Fruit fly (Drosophila melanogaster) whole organism, embryonic: ENCODE data around the gene CG10510.

Experiments
- Bdp1 ChIP-seq: fragments of 200-800 bp; sonication (Bioruptor generic); optimal IDR thresholded peaks from 3 replicates; lab custom pipeline; 2016; ENCODE audit warnings: missing biosample characterization, missing genetic modification characterization
- CG6689 ChIP-seq: fragments of 200-800 bp; sonication (Bioruptor generic); IDR thresholded peaks from 2 replicates; pipeline ENCODE4 v1.3.6; 2022; ENCODE audit warnings: missing biosample characterization, missing genetic modification characterization
- Dll ChIP-seq: fragments of 200-800 bp; sonication (Bioruptor generic); IDR thresholded peaks from 4 replicates; pipeline ENCODE4 v1.3.6; 2022; ENCODE audit warnings: missing biosample characterization, missing genetic modification characterization; ENCODE audit not compliant: partially characterized antibody
- Drgx ChIP-seq: fragments of 200-800 bp; sonication (Bioruptor generic); IDR thresholded peaks from 2 replicates; pipeline ENCODE4 v1.3.6; 2022; ENCODE audit warnings: missing biosample characterization, missing genetic modification characterization
- Fer2 ChIP-seq: fragments of 200-800 bp; sonication (Bioruptor generic); optimal IDR thresholded peaks from 2 replicates; lab custom pipeline; 2018; ENCODE audit warnings: missing biosample characterization, mild to moderate bottlenecking, missing genetic modification characterization, moderate library complexity
- MBD-R2 ChIP-seq: fragments of 200-800 bp; sonication (Bioruptor generic); IDR thresholded peaks from 2 replicates; pipeline ENCODE4 v1.3.6; 2022; ENCODE audit warnings: missing biosample characterization, missing genetic modification characterization
- Mad ChIP-seq: fragments of 200-800 bp; sonication (Bioruptor generic); optimal IDR thresholded peaks from 2 replicates; lab custom pipeline; 2016; ENCODE audit warnings: missing biosample characterization, missing genetic modification characterization
- chinmo ChIP-seq: fragments of 200-800 bp; sonication (Bioruptor generic); IDR thresholded peaks from 4 replicates; pipeline ENCODE4 v1.3.6; 2022; ENCODE audit warnings: missing biosample characterization, missing genetic modification characterization; ENCODE audit not compliant: partially characterized antibody
- disco-r ChIP-seq: fragments of 200-800 bp; sonication (Bioruptor generic); optimal IDR thresholded peaks from 2 replicates; lab custom pipeline; 2016; ENCODE audit warnings: missing biosample characterization, missing genetic modification characterization
- gfzf ChIP-seq: fragments of 200-800 bp; sonication (Bioruptor generic); optimal IDR thresholded peaks from 2 replicates; lab custom pipeline; 2016; ENCODE audit warnings: missing biosample characterization, mild to moderate bottlenecking, missing genetic modification characterization, moderate library complexity
- lola ChIP-seq, 3 experiments: fragments of >200 bp in 2 of 3; fragments of 200-800 bp in 1 of 3; sonication (Bioruptor generic) in 1 of 3; optimal IDR thresholded peaks; 2 replicates each; lab custom pipeline; 2017 to 2019; ENCODE audit warnings: missing biosample characterization in 3 of 3, missing genetic modification characterization in 3 of 3, mild to moderate bottlenecking in 1 of 3, moderate library complexity in 1 of 3
- sr ChIP-seq: fragments of 200-800 bp; sonication (Bioruptor generic); IDR thresholded peaks from 3 replicates; pipeline ENCODE4 v1.3.6; 2022; ENCODE audit warnings: missing biosample characterization, missing genetic modification characterization

DNA sequence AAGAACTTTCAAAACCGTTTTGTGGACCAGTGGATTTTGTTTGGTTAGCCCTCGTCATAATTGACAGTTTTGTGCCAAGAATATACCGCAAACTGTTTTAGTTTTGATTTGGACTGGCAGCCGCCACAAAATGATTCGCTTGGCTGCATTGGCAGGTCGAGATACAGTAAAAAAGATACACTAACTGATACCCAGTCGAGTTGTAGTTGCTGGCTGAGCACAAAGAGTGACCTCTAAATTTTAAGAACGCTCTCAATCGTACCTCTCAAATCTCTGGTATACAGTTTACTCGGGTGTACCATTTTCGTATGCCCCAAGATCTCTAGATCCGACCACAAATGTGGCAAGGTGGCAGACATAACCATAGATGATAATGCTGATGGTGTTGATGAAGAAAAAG lies 33.1 kb upstream of the CG10510 start:
- no peak for TF ChIP-seq Drgx (GFP tag; lab: Robert Waterston, UW)
- TF ChIP-seq Bdp1 (GFP tag; lab: Kevin White, UChicago) = no peak
- no peak for TF ChIP-seq disco-r (GFP tag; lab: Kevin White, UChicago)
- no peak for TF ChIP-seq sr
- TF ChIP-seq Mad (GFP tag; lab: Kevin White, UChicago) = no peak
- TF ChIP-seq lola (GFP tag; optimal IDR thresholded peaks at IDR 0.05; lab: Kevin White, UChicago) = no peak
- no peak for TF ChIP-seq CG6689 (GFP tag; lab: Robert Waterston, UW)
- TF ChIP-seq gfzf (GFP tag; lab: Kevin White, UChicago) = no peak
- no peak for TF ChIP-seq chinmo
- no peak for TF ChIP-seq MBD-R2
- TF ChIP-seq Fer2 (tag; lab: Kevin White, UChicago) = no peak
- no peak for TF ChIP-seq Dll (GFP tag; lab: Robert Waterston, UW)
